Fruit fly (Drosophila melanogaster) whole organism, embryonic: ENCODE data around the gene CG16710.
A peak's percentile ranks its signal among the peaks of the same experiment; 100 is the strongest.

Experiments used
- Adf1 ChIP-seq: fragments of 200-800 bp; sonication (Bioruptor generic); IDR thresholded peaks from 2 replicates; pipeline ENCODE4 v1.3.6; 2022; ENCODE audit warnings: missing biosample characterization, missing genetic modification characterization
- Atf3 ChIP-seq: fragments of 200-800 bp; sonication (Bioruptor generic); optimal IDR thresholded peaks from 3 replicates; lab custom pipeline; 2016; ENCODE audit warnings: missing biosample characterization, missing genetic modification characterization
- CG13123 ChIP-seq: fragments of 200-800 bp; sonication (Bioruptor generic); optimal IDR thresholded peaks from 2 replicates; lab custom pipeline; 2016; ENCODE audit warnings: missing biosample characterization, missing genetic modification characterization
- CG14441 ChIP-seq: fragments of 200-800 bp; sonication (Bioruptor generic); IDR thresholded peaks from 2 replicates; pipeline ENCODE4 v1.3.6; 2022; ENCODE audit warnings: missing biosample characterization, missing genetic modification characterization
- CG14710 ChIP-seq: fragments of 200-800 bp; sonication (Bioruptor generic); optimal IDR thresholded peaks from 3 replicates; lab custom pipeline; 2019; ENCODE audit warnings: missing biosample characterization, mild to moderate bottlenecking, missing genetic modification characterization, moderate library complexity
- CG14965 ChIP-seq: fragments of 200-800 bp; sonication (Bioruptor generic); optimal IDR thresholded peaks from 2 replicates; lab custom pipeline; 2016; ENCODE audit warnings: missing biosample characterization, missing genetic modification characterization, borderline replicate concordance
- CG15479 ChIP-seq: fragments of 200-800 bp; sonication (Bioruptor generic); optimal IDR thresholded peaks from 3 replicates; lab custom pipeline; 2019; ENCODE audit warnings: missing biosample characterization, mild to moderate bottlenecking, missing genetic modification characterization, moderate library complexity
- CG17612 ChIP-seq: fragments of 200-800 bp; sonication (Bioruptor generic); IDR thresholded peaks from 2 replicates; pipeline ENCODE4 v1.3.6; 2022; ENCODE audit warnings: missing biosample characterization, missing genetic modification characterization
- CG17912 ChIP-seq: fragments of 200-800 bp; sonication (Bioruptor generic); optimal IDR thresholded peaks from 2 replicates; lab custom pipeline; 2018; ENCODE audit warnings: missing biosample characterization, mild to moderate bottlenecking, missing genetic modification characterization
- CG31388 ChIP-seq: fragments of 200-800 bp; sonication (Bioruptor generic); optimal IDR thresholded peaks from 2 replicates; lab custom pipeline; 2016; ENCODE audit warnings: missing biosample characterization, missing genetic modification characterization
- CG3838 ChIP-seq: fragments of 200-800 bp; sonication (Bioruptor generic); optimal IDR thresholded peaks from 3 replicates; lab custom pipeline; 2016; ENCODE audit warnings: missing biosample characterization, missing genetic modification characterization
- CG4282 ChIP-seq: fragments of 200-800 bp; sonication (Bioruptor generic); optimal IDR thresholded peaks from 2 replicates; lab custom pipeline; 2016; ENCODE audit warnings: missing biosample characterization, missing genetic modification characterization
- CG4617 ChIP-seq: fragments of 200-800 bp; sonication (Bioruptor generic); optimal IDR thresholded peaks from 3 replicates; lab custom pipeline; 2016; ENCODE audit warnings: missing biosample characterization, missing genetic modification characterization, borderline replicate concordance
- CG6689 ChIP-seq: fragments of 200-800 bp; sonication (Bioruptor generic); IDR thresholded peaks from 2 replicates; pipeline ENCODE4 v1.3.6; 2022; ENCODE audit warnings: missing biosample characterization, missing genetic modification characterization
- CG7839 ChIP-seq: fragments of 200-800 bp; sonication (Bioruptor generic); optimal IDR thresholded peaks from 3 replicates; lab custom pipeline; 2018; ENCODE audit warnings: missing biosample characterization, mild to moderate bottlenecking, missing genetic modification characterization, moderate library complexity
- CG9797 ChIP-seq: fragments of 200-800 bp; sonication (Bioruptor generic); optimal IDR thresholded peaks from 3 replicates; lab custom pipeline; 2018; ENCODE audit warnings: missing biosample characterization, mild to moderate bottlenecking, missing genetic modification characterization
- CTCF ChIP-seq: fragments of 200-800 bp; sonication (Bioruptor generic); optimal IDR thresholded peaks from 2 replicates; lab custom pipeline; 2017; ENCODE audit warnings: missing biosample characterization, mild to moderate bottlenecking, missing genetic modification characterization, moderate library complexity
- D ChIP-seq, 2 experiments: fragments of 200-800 bp in 1 of 2; fragments of >200 bp in 1 of 2; sonication (Bioruptor generic) in 1 of 2; optimal IDR thresholded peaks; 2 replicates in 1 of 2; 3 replicates in 1 of 2; lab custom pipeline; 2017; ENCODE audit warnings: mild to moderate bottlenecking in 1 of 2, missing biosample characterization in 1 of 2, missing genetic modification characterization in 1 of 2, missing genetic modification reagents in 1 of 2
- Dip3 ChIP-seq: fragments of 200-800 bp; sonication (Bioruptor generic); optimal IDR thresholded peaks from 3 replicates; lab custom pipeline; 2016; ENCODE audit warnings: missing biosample characterization, missing genetic modification characterization
- E2f2 ChIP-seq: fragments of 200-800 bp; sonication (Bioruptor generic); IDR thresholded peaks from 2 replicates; pipeline ENCODE4 v1.3.6; 2022; ENCODE audit warnings: missing biosample characterization, missing genetic modification characterization
- ERR ChIP-seq: fragments of 200-800 bp; sonication (Bioruptor generic); optimal IDR thresholded peaks from 2 replicates; lab custom pipeline; 2016; ENCODE audit warnings: missing biosample characterization, missing genetic modification characterization
- Ets65A ChIP-seq: fragments of 200-800 bp; sonication (Bioruptor generic); peaks from one replicate; lab custom pipeline; 2016; ENCODE audit warnings: missing biosample characterization, missing genetic modification characterization
- MESR4 ChIP-seq: fragments of 200-800 bp; sonication (Bioruptor generic); optimal IDR thresholded peaks from 2 replicates; lab custom pipeline; 2018; ENCODE audit warnings: missing biosample characterization, mild to moderate bottlenecking, missing genetic modification characterization, moderate library complexity
- NFAT ChIP-seq: fragments of 200-800 bp; sonication (Bioruptor generic); IDR thresholded peaks from 2 replicates; pipeline ENCODE4 v1.3.6; 2022; ENCODE audit warnings: missing biosample characterization, missing genetic modification characterization
- Pdp1 ChIP-seq, 2 experiments: fragments of 200-800 bp; sonication (Bioruptor generic); optimal IDR thresholded peaks; 3 replicates each; lab custom pipeline; 2016; ENCODE audit warnings: missing biosample characterization in 2 of 2, missing genetic modification characterization in 2 of 2, mild to moderate bottlenecking in 1 of 2, moderate library complexity in 1 of 2
- Poxn ChIP-seq: fragments of 200-800 bp; sonication (Bioruptor generic); IDR thresholded peaks from 2 replicates; pipeline ENCODE4 v1.3.6; 2022; ENCODE audit warnings: missing biosample characterization, missing genetic modification characterization
- Sry-β ChIP-seq: fragments of 200-800 bp; sonication (Bioruptor generic); optimal IDR thresholded peaks from 2 replicates; lab custom pipeline; 2018; ENCODE audit warnings: missing biosample characterization, mild to moderate bottlenecking, missing genetic modification characterization, moderate library complexity
- ara ChIP-seq: fragments of 200-800 bp; sonication (Bioruptor generic); IDR thresholded peaks from 2 replicates; pipeline ENCODE4 v1.3.6; 2022; ENCODE audit warnings: missing biosample characterization, missing genetic modification characterization
- ash1 ChIP-seq: fragments of 200-800 bp; sonication (Bioruptor generic); optimal IDR thresholded peaks from 2 replicates; lab custom pipeline; 2018; ENCODE audit warnings: missing biosample characterization, mild to moderate bottlenecking, missing genetic modification characterization
- bab2 ChIP-seq: fragments of 200-800 bp; sonication (Bioruptor generic); optimal IDR thresholded peaks from 2 replicates; lab custom pipeline; 2016; ENCODE audit warnings: missing biosample characterization, missing genetic modification characterization
- br ChIP-seq: fragments of >200 bp; optimal IDR thresholded peaks from 2 replicates; lab custom pipeline; 2017
- danr ChIP-seq: fragments of 200-800 bp; sonication (Bioruptor generic); IDR thresholded peaks from 2 replicates; pipeline ENCODE4 v1.3.6; 2022; ENCODE audit warnings: missing biosample characterization, missing genetic modification characterization
- dm ChIP-seq: fragments of 200-800 bp; sonication (Bioruptor generic); optimal IDR thresholded peaks from 3 replicates; lab custom pipeline; 2016; ENCODE audit warnings: missing biosample characterization, missing genetic modification characterization
- en ChIP-seq: fragments of 200-800 bp; sonication (Bioruptor generic); optimal IDR thresholded peaks from 2 replicates; lab custom pipeline; 2016; ENCODE audit warnings: missing biosample characterization, missing genetic modification characterization
- fd64A ChIP-seq: fragments of 200-800 bp; sonication (Bioruptor generic); optimal IDR thresholded peaks from 3 replicates; lab custom pipeline; 2018; ENCODE audit warnings: missing biosample characterization, mild to moderate bottlenecking, missing genetic modification characterization
- fd96Cb ChIP-seq: fragments of 200-800 bp; sonication (Bioruptor generic); optimal IDR thresholded peaks from 2 replicates; lab custom pipeline; 2018; ENCODE audit warnings: missing biosample characterization, mild to moderate bottlenecking, missing genetic modification characterization, moderate library complexity
- fu2 ChIP-seq: fragments of 200-800 bp; sonication (Bioruptor generic); optimal IDR thresholded peaks from 2 replicates; lab custom pipeline; 2016; ENCODE audit warnings: missing biosample characterization, missing genetic modification characterization
- gsb-n ChIP-seq: fragments of 200-800 bp; sonication (Bioruptor generic); optimal IDR thresholded peaks from 3 replicates; lab custom pipeline; 2018; ENCODE audit warnings: missing biosample characterization, mild to moderate bottlenecking, missing genetic modification characterization
- ham ChIP-seq: fragments of 200-800 bp; sonication (Bioruptor generic); IDR thresholded peaks from 2 replicates; pipeline ENCODE4 v1.3.6; 2022; ENCODE audit warnings: missing biosample characterization, missing genetic modification characterization
- jigr1 ChIP-seq: fragments of 200-800 bp; sonication (Bioruptor generic); IDR thresholded peaks from 3 replicates; pipeline ENCODE4 v1.3.6; 2022; ENCODE audit warnings: missing biosample characterization, missing genetic modification characterization
- kni ChIP-seq: fragments of 200-800 bp; sonication (Bioruptor generic); optimal IDR thresholded peaks from 3 replicates; lab custom pipeline; 2017; ENCODE audit warnings: mild to moderate bottlenecking, missing biosample characterization, missing genetic modification reagents, missing genetic modification characterization
- lab ChIP-seq: fragments of 200-800 bp; sonication (Bioruptor generic); optimal IDR thresholded peaks from 3 replicates; lab custom pipeline; 2017; ENCODE audit warnings: missing biosample characterization, missing genetic modification characterization, mild to moderate bottlenecking, moderate library complexity, missing genetic modification reagents
- lola ChIP-seq, 3 experiments: fragments of >200 bp in 2 of 3; fragments of 200-800 bp in 1 of 3; sonication (Bioruptor generic) in 1 of 3; optimal IDR thresholded peaks; 2 replicates each; lab custom pipeline; 2017 to 2019; ENCODE audit warnings: missing biosample characterization in 3 of 3, missing genetic modification characterization in 3 of 3, mild to moderate bottlenecking in 1 of 3, moderate library complexity in 1 of 3
- mam ChIP-seq: fragments of 200-800 bp; sonication (Bioruptor generic); optimal IDR thresholded peaks from 3 replicates; lab custom pipeline; 2016; ENCODE audit warnings: missing biosample characterization, missing genetic modification characterization
- nerfin-1 ChIP-seq: fragments of 200-800 bp; sonication (Bioruptor generic); optimal IDR thresholded peaks from 3 replicates; lab custom pipeline; 2019; ENCODE audit warnings: missing biosample characterization, mild to moderate bottlenecking, missing genetic modification characterization, moderate library complexity
- sisA ChIP-seq: fragments of 200-800 bp; sonication (Bioruptor generic); IDR thresholded peaks from 2 replicates; pipeline ENCODE4 v1.3.6; 2022; ENCODE audit warnings: missing biosample characterization, missing genetic modification characterization
- tap ChIP-seq: fragments of 200-800 bp; optimal IDR thresholded peaks from 3 replicates; lab custom pipeline; 2019; ENCODE audit warnings: missing biosample characterization, mild to moderate bottlenecking, missing genetic modification characterization, moderate library complexity
- toy ChIP-seq: fragments of 200-800 bp; sonication (Bioruptor generic); IDR thresholded peaks from 2 replicates; pipeline ENCODE4 v1.3.6; 2022; ENCODE audit warnings: missing biosample characterization, missing genetic modification characterization
- zen ChIP-seq: fragments of 200-800 bp; sonication (Bioruptor generic); optimal IDR thresholded peaks from 3 replicates; lab custom pipeline; 2018; ENCODE audit warnings: missing biosample characterization, mild to moderate bottlenecking, missing genetic modification characterization, moderate library complexity

CG16710 gene

dm6 chr3R:23678349-23679193, 3.7 kb upstream of the CG16710 start, which contains the start of gene GILT2 (continued):
- TF ChIP-seq MESR4 (GFP tag; lab: Kevin White, UChicago) = peak; percentile 12
- TF ChIP-seq CG4282 (GFP tag; lab: Kevin White, UChicago) = no peak
- TF ChIP-seq CG31388 = peak; percentile 76
- no peak for TF ChIP-seq D (optimal IDR thresholded peaks at IDR 0.05; lab: Kevin White, UChicago)
- peak; percentile 89 for TF ChIP-seq D (GFP tag; optimal IDR thresholded peaks at IDR 0.05; lab: Kevin White, UChicago)
- peak; percentile 61 for TF ChIP-seq CG4617
- TF ChIP-seq CG7839 (tag; lab: Kevin White, UChicago) = peak; percentile 95
- TF ChIP-seq ara = peak; percentile 92
- peak; percentile 76 for TF ChIP-seq fd64A (GFP tag; lab: Kevin White, UChicago)
- TF ChIP-seq CG15479 (GFP tag; lab: Kevin White, UChicago) = no peak
- TF ChIP-seq Atf3 = peak; percentile 35
- TF ChIP-seq CG14441 (GFP tag; lab: Robert Waterston, UW) = peak; percentile 93
- peak; percentile 53 for TF ChIP-seq CG17912
- TF ChIP-seq tap (tag; lab: Kevin White, UChicago) = peak; percentile 87
- peak; percentile 1 for TF ChIP-seq Ets65A (GFP tag; lab: Kevin White, UChicago)
- peak; percentile 9 for TF ChIP-seq Sry-β
- 0 out of 2 replicates have a peak, but pooled peaks have one; percentile 28 for TF ChIP-seq ham
- TF ChIP-seq gsb-n (tag; lab: Kevin White, UChicago) = peak; percentile 86
- TF ChIP-seq dm (GFP tag; lab: Kevin White, UChicago) = peak; percentile 28
- peak; percentile 26 for TF ChIP-seq Dip3 (GFP tag; lab: Kevin White, UChicago)
- TF ChIP-seq NFAT (GFP tag; lab: Robert Waterston, UW) = peak; percentile 79
- peak; percentile 55 for TF ChIP-seq Pdp1 (GFP tag; optimal IDR thresholded peaks at IDR 0.05; lab: Kevin White, UChicago)
- peak; percentile 11 for TF ChIP-seq CG9797 (GFP tag; lab: Kevin White, UChicago)
- TF ChIP-seq sisA (GFP tag; lab: Robert Waterston, UW) = peak; percentile 90
- TF ChIP-seq lola (GFP tag; optimal IDR thresholded peaks at IDR 0.05; lab: Kevin White, UChicago) = peak in 1 of 3 experiments; percentile 88
- TF ChIP-seq danr = peak; percentile 84
- no peak for TF ChIP-seq ash1 (GFP tag; lab: Kevin White, UChicago)
- peak; percentile 48 for TF ChIP-seq toy (GFP tag; lab: Robert Waterston, UW)
- TF ChIP-seq CG13123 (GFP tag; lab: Kevin White, UChicago) = peak; percentile 54
- TF ChIP-seq fu2 (GFP tag; lab: Kevin White, UChicago) = peak; percentile 2
- TF ChIP-seq CTCF (GFP tag; lab: Kevin White, UChicago) = peak; percentile 27
- peak; percentile 53 for TF ChIP-seq kni (GFP tag; lab: Kevin White, UChicago)
- peak; percentile 75 for TF ChIP-seq mam (GFP tag; lab: Kevin White, UChicago)
- TF ChIP-seq fd96Cb = peak; percentile 93
- peak; percentile 57; the same call in 2 of the 3 replicates for TF ChIP-seq jigr1 (GFP tag; lab: Robert Waterston, UW)
- TF ChIP-seq zen = peak; percentile 93
- TF ChIP-seq CG14965 (GFP tag; lab: Kevin White, UChicago) = no peak
- peak; percentile 73; the same call in 1 of the 2 replicates for TF ChIP-seq CG17612 (GFP tag; lab: Robert Waterston, UW)
- peak; percentile 90 for TF ChIP-seq nerfin-1 (tag; lab: Kevin White, UChicago)
- no peak for TF ChIP-seq en (GFP tag; lab: Kevin White, UChicago)
- TF ChIP-seq CG6689 (GFP tag; lab: Robert Waterston, UW) = peak; percentile 93
- TF ChIP-seq lab (GFP tag; lab: Kevin White, UChicago) = peak; percentile 97
- TF ChIP-seq br (lab: Kevin White, UChicago) = no peak
- TF ChIP-seq E2f2 (GFP tag; lab: Robert Waterston, UW) = peak; percentile 78
- no peak for TF ChIP-seq ERR
- peak; percentile 63 for TF ChIP-seq CG3838
- peak; percentile 54 for TF ChIP-seq bab2 (GFP tag; lab: Kevin White, UChicago)
- TF ChIP-seq Adf1 = peak; percentile 76
- peak; percentile 50; the same call in 1 of the 2 replicates for TF ChIP-seq Poxn (GFP tag; lab: Robert Waterston, UW)
- TF ChIP-seq CG14710 (tag; lab: Kevin White, UChicago) = peak; percentile 90
